Fruit fly (Drosophila melanogaster) whole organism, embryonic: Measurements from ENCODE around the gene Blos4.

Experiments
- Adf1 ChIP-seq: fragments of 200-800 bp; sonication (Bioruptor generic); IDR thresholded peaks from 2 replicates; pipeline ENCODE4 v1.3.6; 2022; ENCODE audit warnings: missing biosample characterization, missing genetic modification characterization
- Bgb ChIP-seq: fragments of 200-800 bp; sonication (Bioruptor generic); IDR thresholded peaks from 2 replicates; pipeline ENCODE4 v1.3.6; 2022; ENCODE audit warnings: missing biosample characterization, missing genetic modification characterization; ENCODE audit not compliant: partially characterized antibody
- CG10321 ChIP-seq: fragments of 200-800 bp; sonication (Bioruptor generic); IDR thresholded peaks from 2 replicates; pipeline ENCODE4 v1.3.6; 2022; ENCODE audit warnings: missing biosample characterization, missing genetic modification characterization
- CG10431 ChIP-seq: fragments of 200-800 bp; sonication (Bioruptor generic); optimal IDR thresholded peaks from 3 replicates; lab custom pipeline; 2018; ENCODE audit warnings: missing biosample characterization, mild to moderate bottlenecking, missing genetic modification characterization
- CG10979 ChIP-seq: fragments of 200-800 bp; sonication (Bioruptor generic); optimal IDR thresholded peaks from 2 replicates; lab custom pipeline; 2018; ENCODE audit warnings: missing biosample characterization, mild to moderate bottlenecking, missing genetic modification characterization, moderate library complexity
- CG12659 ChIP-seq: fragments of 200-800 bp; sonication (Bioruptor generic); optimal IDR thresholded peaks from 3 replicates; lab custom pipeline; 2017; ENCODE audit warnings: mild to moderate bottlenecking, missing biosample characterization, missing genetic modification reagents, missing genetic modification characterization
- CG13287 ChIP-seq: fragments of 200-800 bp; sonication (Bioruptor generic); IDR thresholded peaks from 2 replicates; pipeline ENCODE4 v1.3.6; 2022; ENCODE audit warnings: missing biosample characterization, missing genetic modification characterization; ENCODE audit not compliant: partially characterized antibody
- CG15073 ChIP-seq: fragments of 200-800 bp; sonication (Bioruptor generic); optimal IDR thresholded peaks from 2 replicates; lab custom pipeline; 2016; ENCODE audit warnings: missing biosample characterization, missing genetic modification characterization
- CG15514 ChIP-seq: fragments of 200-800 bp; sonication (Bioruptor generic); optimal IDR thresholded peaks from 3 replicates; lab custom pipeline; 2017; ENCODE audit warnings: missing biosample characterization, missing genetic modification characterization, mild to moderate bottlenecking, moderate library complexity, missing genetic modification reagents
- CG17359 ChIP-seq: fragments of 200-800 bp; sonication (Bioruptor generic); optimal IDR thresholded peaks from 3 replicates; lab custom pipeline; 2018; ENCODE audit warnings: missing biosample characterization, mild to moderate bottlenecking, missing genetic modification characterization, moderate library complexity
- CG17829 ChIP-seq: fragments of 200-800 bp; optimal IDR thresholded peaks from 2 replicates; lab custom pipeline; 2019; ENCODE audit warnings: missing biosample characterization, mild to moderate bottlenecking, missing genetic modification characterization, moderate library complexity
- CG17912 ChIP-seq: fragments of 200-800 bp; sonication (Bioruptor generic); optimal IDR thresholded peaks from 2 replicates; lab custom pipeline; 2018; ENCODE audit warnings: missing biosample characterization, mild to moderate bottlenecking, missing genetic modification characterization
- CG1832 ChIP-seq: fragments of 200-800 bp; sonication (Bioruptor generic); optimal IDR thresholded peaks from 2 replicates; lab custom pipeline; 2017; ENCODE audit warnings: missing biosample characterization, mild to moderate bottlenecking, missing genetic modification characterization, inconsistent platforms
- CG31365 ChIP-seq: fragments of 200-800 bp; sonication (Bioruptor generic); optimal IDR thresholded peaks from 2 replicates; lab custom pipeline; 2018; ENCODE audit warnings: missing biosample characterization, mild to moderate bottlenecking, missing genetic modification characterization
- CG32532 ChIP-seq: fragments of 200-800 bp; sonication (Bioruptor generic); IDR thresholded peaks from 2 replicates; pipeline ENCODE4 v1.3.6; 2022; ENCODE audit warnings: missing biosample characterization, missing genetic modification characterization
- CG6791 ChIP-seq: fragments of 200-800 bp; sonication (Bioruptor generic); IDR thresholded peaks from 3 replicates; pipeline ENCODE4 v1.3.6; 2022; ENCODE audit warnings: missing biosample characterization, missing genetic modification characterization; ENCODE audit not compliant: partially characterized antibody
- CG9876 ChIP-seq: fragments of 200-800 bp; sonication (Bioruptor generic); optimal IDR thresholded peaks from 2 replicates; lab custom pipeline; 2016; ENCODE audit warnings: missing biosample characterization, missing genetic modification characterization
- CTCF ChIP-seq: fragments of 200-800 bp; sonication (Bioruptor generic); optimal IDR thresholded peaks from 2 replicates; lab custom pipeline; 2017; ENCODE audit warnings: missing biosample characterization, mild to moderate bottlenecking, missing genetic modification characterization, moderate library complexity
- Dbx ChIP-seq: fragments of 200-800 bp; sonication (Bioruptor generic); IDR thresholded peaks from 3 replicates; pipeline ENCODE4 v1.3.6; 2022; ENCODE audit warnings: missing biosample characterization, missing genetic modification characterization
- Doc3 ChIP-seq: fragments of 200-800 bp; sonication (Bioruptor generic); IDR thresholded peaks from 3 replicates; pipeline ENCODE4 v1.3.6; 2022; ENCODE audit warnings: missing biosample characterization, missing genetic modification characterization; ENCODE audit not compliant: partially characterized antibody
- Dp ChIP-seq: fragments of 200-800 bp; sonication (Bioruptor generic); optimal IDR thresholded peaks from 2 replicates; lab custom pipeline; 2018; ENCODE audit warnings: missing biosample characterization, mild to moderate bottlenecking, missing genetic modification characterization, moderate library complexity
- E2f2 ChIP-seq: fragments of 200-800 bp; sonication (Bioruptor generic); IDR thresholded peaks from 2 replicates; pipeline ENCODE4 v1.3.6; 2022; ENCODE audit warnings: missing biosample characterization, missing genetic modification characterization
- Ets97D ChIP-seq: fragments of 200-800 bp; sonication (Bioruptor generic); optimal IDR thresholded peaks from 3 replicates; lab custom pipeline; 2016; ENCODE audit warnings: missing biosample characterization, missing genetic modification characterization
- Gug ChIP-seq: fragments of 200-800 bp; sonication (Bioruptor generic); IDR thresholded peaks from 4 replicates; pipeline ENCODE4 v1.3.6; 2022; ENCODE audit warnings: missing biosample characterization, missing genetic modification characterization
- H2.0 ChIP-seq: fragments of 200-800 bp; sonication (Bioruptor generic); IDR thresholded peaks from 2 replicates; pipeline ENCODE4 v1.3.6; 2022; ENCODE audit warnings: missing biosample characterization, missing genetic modification characterization
- Hr3 ChIP-seq: fragments of 200-800 bp; sonication (Bioruptor generic); optimal IDR thresholded peaks from 3 replicates; lab custom pipeline; 2016; ENCODE audit warnings: missing biosample characterization, missing genetic modification characterization
- Hsf ChIP-seq: fragments of 200-800 bp; sonication (Bioruptor generic); optimal IDR thresholded peaks from 3 replicates; lab custom pipeline; 2016; ENCODE audit warnings: missing biosample characterization, missing genetic modification characterization
- Ptx1 ChIP-seq: fragments of 200-800 bp; sonication (Bioruptor generic); IDR thresholded peaks from 2 replicates; pipeline ENCODE4 v1.3.6; 2022; ENCODE audit warnings: missing biosample characterization, missing genetic modification characterization
- Rfx ChIP-seq: fragments of 200-800 bp; sonication (Bioruptor generic); IDR thresholded peaks from 2 replicates; pipeline ENCODE4 v1.3.6; 2022; ENCODE audit warnings: missing biosample characterization, missing genetic modification characterization
- Trl ChIP-seq, 3 experiments: fragments of >200 bp in 2 of 3; fragments of 200-800 bp in 1 of 3; sonication (Bioruptor generic) in 1 of 3; optimal IDR thresholded peaks; 2 replicates in 1 of 3; 3 replicates in 2 of 3; lab custom pipeline; 2016 to 2017; ENCODE audit warnings: missing biosample characterization in 1 of 3, missing genetic modification characterization in 1 of 3
- chif ChIP-seq, 2 experiments: fragments of 200-800 bp; sonication (Bioruptor generic); optimal IDR thresholded peaks; 3 replicates each; lab custom pipeline; 2016; ENCODE audit warnings: missing biosample characterization in 2 of 2, missing genetic modification characterization in 2 of 2
- dm ChIP-seq: fragments of 200-800 bp; sonication (Bioruptor generic); optimal IDR thresholded peaks from 3 replicates; lab custom pipeline; 2016; ENCODE audit warnings: missing biosample characterization, missing genetic modification characterization
- ewg ChIP-seq: fragments of 200-800 bp; sonication (Bioruptor generic); optimal IDR thresholded peaks from 3 replicates; lab custom pipeline; 2017; ENCODE audit warnings: mild to moderate bottlenecking, missing biosample characterization, missing genetic modification reagents, missing genetic modification characterization
- ftz-f1 ChIP-seq: fragments of 200-800 bp; sonication (Bioruptor generic); optimal IDR thresholded peaks from 2 replicates; lab custom pipeline; 2016; ENCODE audit warnings: missing biosample characterization, missing genetic modification characterization
- hbn ChIP-seq: fragments of 200-800 bp; sonication (Bioruptor generic); IDR thresholded peaks from 2 replicates; pipeline ENCODE4 v1.3.6; 2022; ENCODE audit warnings: missing biosample characterization, missing genetic modification characterization; ENCODE audit not compliant: partially characterized antibody
- knrl ChIP-seq: fragments of 200-800 bp; sonication (Bioruptor generic); IDR thresholded peaks from 3 replicates; pipeline ENCODE4 v1.3.6; 2022; ENCODE audit warnings: missing biosample characterization, missing genetic modification characterization; ENCODE audit not compliant: partially characterized antibody
- oc ChIP-seq: fragments of 200-800 bp; sonication (Bioruptor generic); optimal IDR thresholded peaks from 2 replicates; lab custom pipeline; 2018; ENCODE audit warnings: missing biosample characterization, mild to moderate bottlenecking, missing genetic modification characterization, moderate library complexity
- onecut ChIP-seq: fragments of 200-800 bp; sonication (Bioruptor generic); IDR thresholded peaks from 2 replicates; pipeline ENCODE4 v1.3.6; 2022; ENCODE audit warnings: missing biosample characterization, missing genetic modification characterization
- pho ChIP-seq: fragments of 200-800 bp; sonication (Bioruptor generic); optimal IDR thresholded peaks from 2 replicates; lab custom pipeline; 2016; ENCODE audit warnings: missing biosample characterization, missing genetic modification characterization
- phol ChIP-seq: fragments of 200-800 bp; sonication (Bioruptor generic); optimal IDR thresholded peaks from 3 replicates; lab custom pipeline; 2018; ENCODE audit warnings: missing biosample characterization, mild to moderate bottlenecking, missing genetic modification characterization, moderate library complexity
- pros ChIP-seq: fragments of 200-800 bp; sonication (Bioruptor generic); optimal IDR thresholded peaks from 3 replicates; lab custom pipeline; 2019; ENCODE audit warnings: missing biosample characterization, mild to moderate bottlenecking, missing genetic modification characterization, moderate library complexity
- pzg ChIP-seq: fragments of 200-800 bp; sonication (Bioruptor generic); optimal IDR thresholded peaks from 3 replicates; lab custom pipeline; 2018; ENCODE audit warnings: missing biosample characterization, mild to moderate bottlenecking, missing genetic modification characterization, moderate library complexity
- repo ChIP-seq: fragments of 200-800 bp; sonication (Bioruptor generic); optimal IDR thresholded peaks from 2 replicates; lab custom pipeline; 2016; ENCODE audit warnings: missing biosample characterization, missing genetic modification characterization
- sim ChIP-seq: fragments of 200-800 bp; sonication (Bioruptor generic); IDR thresholded peaks from 2 replicates; pipeline ENCODE4 v1.3.6; 2022; ENCODE audit warnings: missing biosample characterization, missing genetic modification characterization
- slbo ChIP-seq: fragments of 200-800 bp; sonication (Bioruptor generic); IDR thresholded peaks from 2 replicates; pipeline ENCODE4 v1.3.6; 2022; ENCODE audit warnings: missing biosample characterization, missing genetic modification characterization
- stwl ChIP-seq: fragments of 200-800 bp; sonication (Bioruptor generic); optimal IDR thresholded peaks from 3 replicates; lab custom pipeline; 2018; ENCODE audit warnings: missing biosample characterization, mild to moderate bottlenecking, missing genetic modification characterization, moderate library complexity
- tio ChIP-seq: fragments of 200-800 bp; sonication (Bioruptor generic); optimal IDR thresholded peaks from 2 replicates; lab custom pipeline; 2017; ENCODE audit warnings: missing biosample characterization, missing genetic modification characterization, inconsistent platforms
- trem ChIP-seq: fragments of 200-800 bp; optimal IDR thresholded peaks from 3 replicates; lab custom pipeline; 2019; ENCODE audit warnings: missing biosample characterization, mild to moderate bottlenecking, missing genetic modification characterization, moderate library complexity
- vvl ChIP-seq: fragments of 200-800 bp; sonication (Bioruptor generic); IDR thresholded peaks from 2 replicates; pipeline ENCODE4 v1.3.6; 2022; ENCODE audit warnings: missing biosample characterization, missing genetic modification characterization

Gene Blos4

DNA sequence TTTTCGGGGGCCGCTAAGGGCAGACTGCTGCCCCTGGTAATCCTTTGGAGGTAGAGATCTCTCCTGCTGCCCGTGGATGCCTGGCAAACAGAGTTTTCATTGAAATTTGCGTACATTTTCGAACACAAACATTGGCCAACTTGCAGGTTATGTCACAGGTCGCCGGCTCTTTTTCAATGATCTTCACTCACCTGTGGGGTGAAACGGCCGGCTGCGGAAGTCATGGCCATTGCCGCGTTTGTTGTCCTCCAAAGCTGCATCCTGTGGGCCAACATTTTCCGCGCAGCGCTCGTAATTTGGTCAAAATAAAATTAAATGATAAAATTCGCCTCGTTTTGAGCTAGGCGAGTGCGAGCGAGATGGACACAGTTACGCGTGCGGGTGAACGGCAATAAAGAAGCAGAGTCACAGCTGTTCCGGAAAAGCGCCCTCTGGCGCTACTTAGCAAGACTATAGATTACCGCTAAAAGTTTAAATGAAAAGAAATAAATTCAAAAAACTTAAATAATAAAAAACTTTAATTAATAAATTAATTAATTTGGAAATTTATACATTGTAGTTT is 6.9 kb downstream of the Blos4 start (continued):
- peak; percentile 93 for TF ChIP-seq E2f2
- no peak for TF ChIP-seq Hr3 (GFP tag; lab: Kevin White, UChicago)
- no peak for TF ChIP-seq Gug (GFP tag; lab: Robert Waterston, UW)
- TF ChIP-seq CG13287 (GFP tag; lab: Robert Waterston, UW) = peak; percentile 31
- no peak; the same call in 1 of the 2 replicates for TF ChIP-seq H2.0
- no peak for TF ChIP-seq repo (GFP tag; lab: Kevin White, UChicago)
- peak; percentile 87 for TF ChIP-seq Dp (GFP tag; lab: Kevin White, UChicago)
- peak; percentile 72 for TF ChIP-seq pzg (GFP tag; lab: Kevin White, UChicago)
- TF ChIP-seq chif (GFP tag; optimal IDR thresholded peaks at IDR 0.05; lab: Kevin White, UChicago) = no peak
- no peak for TF ChIP-seq oc (tag; lab: Kevin White, UChicago)
- peak; percentile 78 for TF ChIP-seq CG1832
- TF ChIP-seq CG10321 (GFP tag; lab: Robert Waterston, UW) = peak; percentile 71; the same call in 1 of the 2 replicates
- 0 out of 3 replicates have a peak, but pooled peaks have one; percentile 41 for TF ChIP-seq Dbx (GFP tag; lab: Robert Waterston, UW)
- TF ChIP-seq Adf1 = no peak
- TF ChIP-seq knrl (GFP tag; lab: Robert Waterston, UW) = peak; percentile 30; the same call in 2 of the 3 replicates
- no peak for TF ChIP-seq ftz-f1 (GFP tag; lab: Kevin White, UChicago)
- TF ChIP-seq tio (GFP tag; lab: Kevin White, UChicago) = no peak
- TF ChIP-seq Ptx1 (GFP tag; lab: Robert Waterston, UW) = no peak
- TF ChIP-seq trem (tag; lab: Kevin White, UChicago) = peak; percentile 37
- no peak for TF ChIP-seq Doc3 (GFP tag; lab: Robert Waterston, UW)
- TF ChIP-seq CG32532 (GFP tag; lab: Robert Waterston, UW) = peak; percentile 48; the same call in 1 of the 2 replicates
- TF ChIP-seq CG31365 (tag; lab: Kevin White, UChicago) = no peak
- peak; percentile 38; the same call in 1 of the 2 replicates for TF ChIP-seq Rfx
- TF ChIP-seq pho = no peak
- no peak; the same call in 2 of the 3 replicates for TF ChIP-seq CG6791 (GFP tag; lab: Robert Waterston, UW)
- no peak for TF ChIP-seq CG15073
- peak; percentile 20 for TF ChIP-seq dm
- TF ChIP-seq sim (GFP tag; lab: Robert Waterston, UW) = no peak
- TF ChIP-seq onecut = peak; percentile 27
- peak; percentile 12 for TF ChIP-seq phol (tag; lab: Kevin White, UChicago)
- TF ChIP-seq CG17912 (GFP tag; lab: Kevin White, UChicago) = peak; percentile 30
- TF ChIP-seq Hsf (GFP tag; lab: Kevin White, UChicago) = no peak
- TF ChIP-seq pros (GFP tag; lab: Kevin White, UChicago) = no peak
- no peak for TF ChIP-seq Ets97D (GFP tag; lab: Kevin White, UChicago)
- TF ChIP-seq slbo (GFP tag; lab: Robert Waterston, UW) = peak; percentile 26; the same call in 1 of the 2 replicates
- peak; percentile 54 for TF ChIP-seq stwl (tag; lab: Kevin White, UChicago)
- peak; percentile 9 for TF ChIP-seq CG10431 (GFP tag; lab: Kevin White, UChicago)
- TF ChIP-seq CG17359 (tag; lab: Kevin White, UChicago) = no peak
- TF ChIP-seq hbn (GFP tag; lab: Robert Waterston, UW) = no peak
- no peak for TF ChIP-seq CG10979 (tag; lab: Kevin White, UChicago)
- TF ChIP-seq Bgb (GFP tag; lab: Robert Waterston, UW) = peak; percentile 25; the same call in 1 of the 2 replicates
- peak; percentile 96 for TF ChIP-seq CTCF (GFP tag; lab: Kevin White, UChicago)
- TF ChIP-seq Trl (optimal IDR thresholded peaks at IDR 0.05; lab: Kevin White, UChicago) = no peak
- TF ChIP-seq Trl (GFP tag; optimal IDR thresholded peaks at IDR 0.05; lab: Kevin White, UChicago) = no peak
- peak; percentile 56 for TF ChIP-seq CG15514
- TF ChIP-seq CG9876 = no peak
- no peak for TF ChIP-seq ewg (GFP tag; lab: Kevin White, UChicago)
- TF ChIP-seq vvl (GFP tag; lab: Robert Waterston, UW) = peak; percentile 19; the same call in 1 of the 2 replicates
- TF ChIP-seq CG12659 = no peak
- TF ChIP-seq CG17829 (tag; lab: Kevin White, UChicago) = peak; percentile 22
